Worm (Caenorhabditis elegans): ENCODE measurements around the gene gad-2.

DNA sequence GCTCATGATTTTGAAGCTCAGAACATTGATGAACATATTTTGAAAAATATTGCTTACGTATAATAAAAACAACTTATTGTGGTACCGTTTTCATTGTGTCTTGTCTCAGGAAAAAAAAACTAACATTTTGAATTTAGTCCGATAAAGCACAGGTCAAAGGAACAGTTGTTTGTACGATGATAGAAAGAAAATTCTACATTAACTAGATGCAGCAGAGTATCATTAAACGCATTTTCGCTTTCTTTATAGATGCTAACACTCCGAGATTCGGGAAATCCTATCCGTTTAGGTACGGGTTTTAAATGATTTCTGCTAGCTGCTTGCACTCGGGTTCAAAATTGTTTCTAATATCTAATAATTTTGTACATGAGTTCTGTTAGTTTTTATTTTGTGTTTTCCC lies 15.8 kb downstream of the gad-2 start:
- TF ChIP-seq let-526 (GFP tag; IDR thresholded peaks at IDR 0.05): no peak
- no peak for TF ChIP-seq tbx-9 (tag; optimal IDR thresholded peaks at IDR 0.05; ENCODE audit: borderline replicate concordance)
- no peak for TF ChIP-seq tlf-1 (GFP tag; optimal IDR thresholded peaks at IDR 0.05)

All from whole organism, young adult.